Fruit fly (Drosophila melanogaster) whole organism, embryonic: ENCODE data around the gene bero.

Source experiments
- Awh ChIP-seq: fragments of 200-800 bp; sonication (Bioruptor generic); IDR thresholded peaks from 2 replicates; pipeline ENCODE4, ENCODE4 v1.3.6; 2022; ENCODE audit warnings: missing biosample characterization, missing genetic modification characterization
- C15 ChIP-seq: fragments of 200-800 bp; sonication (Bioruptor generic); IDR thresholded peaks from 3 replicates; pipeline ENCODE4 v1.3.6; 2022; ENCODE audit warnings: missing biosample characterization, missing genetic modification characterization
- CG10147 ChIP-seq: fragments of 200-800 bp; sonication (Bioruptor generic); optimal IDR thresholded peaks from 2 replicates; lab custom pipeline; 2019; ENCODE audit warnings: missing biosample characterization, mild to moderate bottlenecking, missing genetic modification characterization, moderate library complexity
- CG10274 ChIP-seq: fragments of 200-800 bp; sonication (Bioruptor generic); optimal IDR thresholded peaks from 3 replicates; lab custom pipeline; 2017; ENCODE audit warnings: missing biosample characterization, mild to moderate bottlenecking, missing genetic modification characterization
- CG10462 ChIP-seq: fragments of 200-800 bp; sonication (Bioruptor generic); optimal IDR thresholded peaks from 2 replicates; lab custom pipeline; 2016; ENCODE audit warnings: missing biosample characterization, missing genetic modification characterization
- CG11456 ChIP-seq: fragments of 200-800 bp; sonication (Bioruptor generic); IDR thresholded peaks from 3 replicates; pipeline ENCODE4 v1.3.6; 2022; ENCODE audit warnings: missing biosample characterization, missing genetic modification characterization
- CG11504 ChIP-seq: fragments of 200-800 bp; sonication (Bioruptor generic); optimal IDR thresholded peaks from 3 replicates; lab custom pipeline; 2019; ENCODE audit warnings: missing biosample characterization, mild to moderate bottlenecking, missing genetic modification characterization, moderate library complexity
- CG12219 ChIP-seq: fragments of 200-800 bp; sonication (Bioruptor generic); optimal IDR thresholded peaks from 3 replicates; lab custom pipeline; 2018; ENCODE audit warnings: missing biosample characterization, mild to moderate bottlenecking, missing genetic modification characterization
- CG12299 ChIP-seq: fragments of 200-800 bp; sonication (Bioruptor generic); optimal IDR thresholded peaks from 2 replicates; lab custom pipeline; 2018; ENCODE audit warnings: missing biosample characterization, mild to moderate bottlenecking, missing genetic modification characterization
- CG12391 ChIP-seq: fragments of 200-800 bp; sonication (Bioruptor generic); optimal IDR thresholded peaks from 3 replicates; lab custom pipeline; 2018; ENCODE audit warnings: missing biosample characterization, mild to moderate bottlenecking, missing genetic modification characterization, moderate library complexity
- CG12744 ChIP-seq: fragments of 200-800 bp; sonication (Bioruptor generic); optimal IDR thresholded peaks from 2 replicates; lab custom pipeline; 2016; ENCODE audit warnings: missing biosample characterization, missing genetic modification characterization
- CG13287 ChIP-seq: fragments of 200-800 bp; sonication (Bioruptor generic); IDR thresholded peaks from 2 replicates; pipeline ENCODE4 v1.3.6; 2022; ENCODE audit warnings: missing biosample characterization, missing genetic modification characterization; ENCODE audit not compliant: partially characterized antibody
- CG16813 ChIP-seq: fragments of 200-800 bp; sonication (Bioruptor generic); IDR thresholded peaks from 3 replicates; pipeline ENCODE4 v1.3.6; 2022; ENCODE audit warnings: missing biosample characterization, missing genetic modification characterization; ENCODE audit not compliant: partially characterized antibody
- CG3407 ChIP-seq: fragments of 200-800 bp; sonication (Bioruptor generic); optimal IDR thresholded peaks from 2 replicates; lab custom pipeline; 2018; ENCODE audit warnings: missing biosample characterization, mild to moderate bottlenecking, missing genetic modification characterization
- CG42726 ChIP-seq: fragments of 200-800 bp; sonication (Bioruptor generic); IDR thresholded peaks from 2 replicates; pipeline ENCODE4 v1.3.6; 2022; ENCODE audit warnings: missing biosample characterization, missing genetic modification characterization; ENCODE audit not compliant: partially characterized antibody
- CG6765 ChIP-seq: fragments of 200-800 bp; sonication (Bioruptor generic); optimal IDR thresholded peaks from 3 replicates; lab custom pipeline; 2017; ENCODE audit warnings: missing biosample characterization, mild to moderate bottlenecking, missing genetic modification characterization
- CG7963 ChIP-seq: fragments of 200-800 bp; sonication (Bioruptor generic); IDR thresholded peaks from 3 replicates; pipeline ENCODE4 v1.3.6; 2022; ENCODE audit warnings: missing biosample characterization, missing genetic modification characterization; ENCODE audit not compliant: partially characterized antibody
- CG8359 ChIP-seq: fragments of 200-800 bp; sonication (Bioruptor generic); optimal IDR thresholded peaks from 2 replicates; lab custom pipeline; 2017; ENCODE audit warnings: missing biosample characterization, mild to moderate bottlenecking, missing genetic modification characterization, borderline replicate concordance
- CTCF ChIP-seq: fragments of 200-800 bp; sonication (Bioruptor generic); optimal IDR thresholded peaks from 2 replicates; lab custom pipeline; 2017; ENCODE audit warnings: missing biosample characterization, mild to moderate bottlenecking, missing genetic modification characterization, moderate library complexity
- Deaf1 ChIP-seq: fragments of 200-800 bp; optimal IDR thresholded peaks from 3 replicates; lab custom pipeline; 2019; ENCODE audit warnings: missing biosample characterization, mild to moderate bottlenecking, missing genetic modification characterization, moderate library complexity
- Dref ChIP-seq: fragments of 200-800 bp; sonication (Bioruptor generic); IDR thresholded peaks from 2 replicates; pipeline ENCODE4 v1.3.6; 2022; ENCODE audit warnings: missing biosample characterization, missing genetic modification characterization
- GATAe ChIP-seq: fragments of 200-800 bp; sonication (Bioruptor generic); conservative IDR thresholded peaks from 2 replicates; pipeline ENCODE4 v1.3.6; 2022; ENCODE audit warnings: missing biosample characterization, missing genetic modification characterization
- Gsc ChIP-seq: fragments of 200-800 bp; sonication (Bioruptor generic); IDR thresholded peaks from 2 replicates; pipeline ENCODE4 v1.3.6; 2022; ENCODE audit warnings: missing biosample characterization, missing genetic modification characterization
- H15 ChIP-seq: fragments of 200-800 bp; sonication (Bioruptor generic); IDR thresholded peaks from 3 replicates; pipeline ENCODE4 v1.3.6; 2022; ENCODE audit warnings: missing biosample characterization, missing genetic modification characterization
- HHEX ChIP-seq: fragments of 200-800 bp; sonication (Bioruptor generic); optimal IDR thresholded peaks from 3 replicates; lab custom pipeline; 2017; ENCODE audit warnings: missing biosample characterization, mild to moderate bottlenecking, missing genetic modification characterization, missing genetic modification reagents
- HLH3B ChIP-seq: fragments of 200-800 bp; sonication (Bioruptor generic); IDR thresholded peaks from 2 replicates; pipeline ENCODE4 v1.3.6; 2022; ENCODE audit warnings: missing biosample characterization, missing genetic modification characterization
- Hmx ChIP-seq: fragments of 200-800 bp; sonication (Bioruptor generic); optimal IDR thresholded peaks from 2 replicates; lab custom pipeline; 2016; ENCODE audit warnings: missing biosample characterization, missing genetic modification characterization
- Hsf ChIP-seq: fragments of 200-800 bp; sonication (Bioruptor generic); optimal IDR thresholded peaks from 3 replicates; lab custom pipeline; 2016; ENCODE audit warnings: missing biosample characterization, missing genetic modification characterization
- Nf-YC ChIP-seq: fragments of 200-800 bp; optimal IDR thresholded peaks from 3 replicates; lab custom pipeline; 2019; ENCODE audit warnings: missing biosample characterization, mild to moderate bottlenecking, missing genetic modification characterization, moderate library complexity
- NfI ChIP-seq: fragments of 200-800 bp; sonication (Bioruptor generic); optimal IDR thresholded peaks from 3 replicates; lab custom pipeline; 2018; ENCODE audit warnings: missing biosample characterization, mild to moderate bottlenecking, missing genetic modification characterization, moderate library complexity
- Rfx ChIP-seq: fragments of 200-800 bp; sonication (Bioruptor generic); IDR thresholded peaks from 2 replicates; pipeline ENCODE4 v1.3.6; 2022; ENCODE audit warnings: missing biosample characterization, missing genetic modification characterization
- Scr ChIP-seq: fragments of 200-800 bp; sonication (Bioruptor generic); IDR thresholded peaks from 2 replicates; pipeline ENCODE4 v1.3.6; 2022; ENCODE audit warnings: missing biosample characterization, missing genetic modification characterization; ENCODE audit not compliant: partially characterized antibody
- Sox100B ChIP-seq: fragments of 200-800 bp; sonication (Bioruptor generic); optimal IDR thresholded peaks from 3 replicates; lab custom pipeline; 2018; ENCODE audit warnings: missing biosample characterization, mild to moderate bottlenecking, missing genetic modification characterization
- Sry-β ChIP-seq: fragments of 200-800 bp; sonication (Bioruptor generic); optimal IDR thresholded peaks from 2 replicates; lab custom pipeline; 2018; ENCODE audit warnings: missing biosample characterization, mild to moderate bottlenecking, missing genetic modification characterization, moderate library complexity
- Usf ChIP-seq: fragments of 200-800 bp; sonication (Bioruptor generic); optimal IDR thresholded peaks from 2 replicates; lab custom pipeline; 2017; ENCODE audit warnings: missing genotype, missing biosample characterization, missing genetic modification characterization
- ato ChIP-seq: fragments of 200-800 bp; sonication (Bioruptor generic); IDR thresholded peaks from 2 replicates; pipeline ENCODE4 v1.3.6; 2022; ENCODE audit warnings: missing biosample characterization, missing genetic modification characterization; ENCODE audit not compliant: partially characterized antibody
- chif ChIP-seq, 2 experiments: fragments of 200-800 bp; sonication (Bioruptor generic); optimal IDR thresholded peaks; 3 replicates each; lab custom pipeline; 2016; ENCODE audit warnings: missing biosample characterization in 2 of 2, missing genetic modification characterization in 2 of 2
- corto ChIP-seq: fragments of 200-800 bp; sonication (Bioruptor generic); optimal IDR thresholded peaks from 2 replicates; lab custom pipeline; 2016; ENCODE audit warnings: missing biosample characterization, mild to moderate bottlenecking, missing genetic modification characterization, moderate library complexity
- dan ChIP-seq: fragments of 200-800 bp; sonication (Bioruptor generic); IDR thresholded peaks from 2 replicates; pipeline ENCODE4 v1.3.6; 2022; ENCODE audit warnings: missing biosample characterization, missing genetic modification characterization
- fd3F ChIP-seq: fragments of 200-800 bp; sonication (Bioruptor generic); optimal IDR thresholded peaks from 2 replicates; lab custom pipeline; 2018; ENCODE audit warnings: missing biosample characterization, mild to moderate bottlenecking, missing genetic modification characterization, moderate library complexity
- ftz-f1 ChIP-seq: fragments of 200-800 bp; sonication (Bioruptor generic); optimal IDR thresholded peaks from 2 replicates; lab custom pipeline; 2016; ENCODE audit warnings: missing biosample characterization, missing genetic modification characterization
- kay ChIP-seq: fragments of 200-800 bp; sonication (Bioruptor generic); optimal IDR thresholded peaks from 2 replicates; lab custom pipeline; 2016; ENCODE audit warnings: missing biosample characterization, missing genetic modification characterization
- klu ChIP-seq: fragments of 200-800 bp; sonication (Bioruptor generic); IDR thresholded peaks from 2 replicates; pipeline ENCODE4 v1.3.6; 2022; ENCODE audit warnings: missing biosample characterization, missing genetic modification characterization
- lmd ChIP-seq: fragments of 200-800 bp; sonication (Bioruptor generic); IDR thresholded peaks from 2 replicates; pipeline ENCODE4 v1.3.6; 2022; ENCODE audit warnings: missing biosample characterization, missing genetic modification characterization
- lola ChIP-seq, 3 experiments: fragments of >200 bp in 2 of 3; fragments of 200-800 bp in 1 of 3; sonication (Bioruptor generic) in 1 of 3; optimal IDR thresholded peaks; 2 replicates each; lab custom pipeline; 2017 to 2019; ENCODE audit warnings: missing biosample characterization in 3 of 3, missing genetic modification characterization in 3 of 3, mild to moderate bottlenecking in 1 of 3, moderate library complexity in 1 of 3
- otp ChIP-seq: fragments of 200-800 bp; sonication (Bioruptor generic); IDR thresholded peaks from 3 replicates; pipeline ENCODE4, ENCODE4 v1.3.6; 2022; ENCODE audit warnings: missing biosample characterization, missing genetic modification characterization
- unpg ChIP-seq: fragments of 200-800 bp; sonication (Bioruptor generic); optimal IDR thresholded peaks from 3 replicates; lab custom pipeline; 2018; ENCODE audit warnings: missing biosample characterization, mild to moderate bottlenecking, missing genetic modification characterization, moderate library complexity
- vfl ChIP-seq: fragments of 200-800 bp; sonication (Bioruptor generic); optimal IDR thresholded peaks from 2 replicates; lab custom pipeline; 2016; ENCODE audit warnings: missing biosample characterization, missing genetic modification characterization
- vnd ChIP-seq: fragments of 200-800 bp; sonication (Bioruptor generic); IDR thresholded peaks from 3 replicates; pipeline ENCODE4 v1.3.6; 2022; ENCODE audit warnings: missing biosample characterization, missing genetic modification characterization; ENCODE audit not compliant: partially characterized antibody

bero gene

dm6 chr2L:20821249-20822024 lies 37.1 kb upstream of the bero start (continued):
- TF ChIP-seq CG16813 (GFP tag; lab: Robert Waterston, UW) (no peak), Dref (no peak), CG7963 (GFP tag; lab: Robert Waterston, UW) (no peak), CG11504 (tag; lab: Kevin White, UChicago) (peak; percentile 92), vfl (GFP tag; lab: Kevin White, UChicago) (no peak), Sry-β (GFP tag; lab: Kevin White, UChicago) (no peak), C15 (no peak), CG10462 (GFP tag; lab: Kevin White, UChicago) (no peak), lmd (GFP tag; lab: Robert Waterston, UW) (no peak), Deaf1 (tag; lab: Kevin White, UChicago) (peak; percentile 79), klu (GFP tag; lab: Robert Waterston, UW) (peak; percentile 47), GATAe (no peak), lola (GFP tag; optimal IDR thresholded peaks at IDR 0.05; lab: Kevin White, UChicago) (no peak), CG10147 (no peak), dan (GFP tag; lab: Robert Waterston, UW) (no peak), Scr (no peak), CG12391 (no peak), CG3407 (no peak), fd3F (GFP tag; lab: Kevin White, UChicago) (no peak), H15 (no peak), CG12744 (GFP tag; lab: Kevin White, UChicago) (no peak), NfI (GFP tag; lab: Kevin White, UChicago) (no peak), Usf (GFP tag; lab: Kevin White, UChicago) (no peak), HHEX (no peak), otp (GFP tag; lab: Robert Waterston, UW) (peak; percentile 47; the same call in 1 of the 3 replicates), unpg (GFP tag; lab: Kevin White, UChicago) (no peak), Nf-YC (peak; percentile 33), vnd (0 out of 3 replicates have a peak, but pooled peaks have one; percentile 36), ato (GFP tag; lab: Robert Waterston, UW) (0 out of 2 replicates have a peak, but pooled peaks have one; percentile 50), Gsc (GFP tag; lab: Robert Waterston, UW) (no peak), Awh (GFP tag; lab: Robert Waterston, UW) (no peak), CG10274 (GFP tag; lab: Kevin White, UChicago) (no peak), kay (GFP tag; lab: Kevin White, UChicago) (no peak), CG42726 (GFP tag; lab: Robert Waterston, UW) (no peak), CG13287 (GFP tag; lab: Robert Waterston, UW) (peak; percentile 56), corto (GFP tag; lab: Kevin White, UChicago) (no peak), HLH3B (GFP tag; lab: Robert Waterston, UW) (no peak), Hsf (GFP tag; lab: Kevin White, UChicago) (no peak), ftz-f1 (peak; percentile 76), Hmx (GFP tag; lab: Kevin White, UChicago) (no peak), CTCF (GFP tag; lab: Kevin White, UChicago) (no peak), CG8359 (GFP tag; lab: Kevin White, UChicago) (no peak), CG12299 (tag; lab: Kevin White, UChicago) (no peak), CG12219 (GFP tag; lab: Kevin White, UChicago) (no peak), CG11456 (GFP tag; lab: Robert Waterston, UW) (no peak), Sox100B (GFP tag; lab: Kevin White, UChicago) (no peak), Rfx (0 out of 2 replicates have a peak, but pooled peaks have one; percentile 36), CG6765 (no peak), chif (GFP tag; optimal IDR thresholded peaks at IDR 0.05; lab: Kevin White, UChicago) (no peak)
